Fruit fly (Drosophila melanogaster): ENCODE results near the gene Tektin-C.

DNA sequence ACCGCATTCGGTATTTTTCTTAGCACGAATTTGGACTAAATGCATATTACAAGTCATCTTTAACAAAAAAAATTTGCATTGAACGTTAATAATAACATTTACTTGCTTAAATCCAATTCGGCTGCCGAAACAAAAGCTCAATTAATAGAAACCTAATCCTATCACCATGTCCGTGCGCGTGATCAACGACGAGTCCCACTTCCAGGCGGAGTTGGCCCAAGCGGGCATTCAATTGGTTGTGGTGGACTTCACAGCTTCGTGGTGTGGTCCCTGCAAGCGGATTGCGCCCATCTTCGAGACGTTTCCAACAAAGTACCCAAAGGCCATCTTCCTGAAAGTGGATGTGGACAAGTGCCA is 30.5 kb downstream of the Tektin-C start, which contains the start of gene Txl:
- TF ChIP-seq EcR (GFP tag; optimal IDR thresholded peaks at IDR 0.05) (no peak), gl (tag; optimal IDR thresholded peaks at IDR 0.05) (no peak), CG13204 (GFP tag; optimal IDR thresholded peaks at IDR 0.05) (no peak), CG32121 (GFP tag; IDR thresholded peaks at IDR 0.05) (no peak)
